Worm (Caenorhabditis elegans): ENCODE measurements around the gene str-170.

DNA sequence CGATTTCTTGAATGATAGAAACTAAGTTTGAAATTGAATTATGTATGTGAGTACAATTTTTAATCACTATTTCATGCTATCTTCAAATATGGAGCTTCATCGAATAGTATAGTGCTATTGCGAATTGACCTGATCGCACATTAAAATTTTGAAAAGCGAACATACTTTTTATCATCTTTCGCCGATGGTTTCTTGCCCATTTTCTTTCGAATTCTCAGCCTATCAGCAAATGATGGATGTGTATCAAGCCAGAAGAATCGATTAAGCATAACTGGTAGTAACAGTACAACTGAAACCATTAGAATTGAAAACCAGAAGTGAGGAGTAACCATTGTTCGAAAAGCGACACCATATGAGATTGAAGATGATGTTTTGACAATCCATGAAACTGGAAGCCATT lies 47.6 kb upstream of the str-170 start:
- TF ChIP-seq ceh-13 (GFP tag; optimal IDR thresholded peaks at IDR 0.05): no peak
- TF ChIP-seq sea-1 (GFP tag; conservative IDR thresholded peaks at IDR 0.05): no peak
- TF ChIP-seq pes-1 (GFP tag; IDR thresholded peaks at IDR 0.05): no peak
- no peak for TF ChIP-seq ama-1 (optimal IDR thresholded peaks at IDR 0.05)
- no peak for TF ChIP-seq ets-7 (tag; optimal IDR thresholded peaks at IDR 0.05)
- no peak for TF ChIP-seq B0310.2 (tag; optimal IDR thresholded peaks at IDR 0.05)
- TF ChIP-seq tbx-37 (GFP tag; conservative IDR thresholded peaks at IDR 0.05): no peak
- no peak for TF ChIP-seq ceh-36 (tag; optimal IDR thresholded peaks at IDR 0.05)
- no peak for TF ChIP-seq flt-1 (GFP tag; IDR thresholded peaks at IDR 0.05)

Data from whole organism, early embryonic.